Worm (Caenorhabditis elegans) whole organism, midembryonic: Measurements from ENCODE around the gene cyp-37B1.

Experiments used
- T22C8.4 ChIP-seq: fragments of 200-800 bp; sonication (Bioruptor generic); IDR thresholded peaks from 2 replicates; pipeline ENCODE4 v1.3.6; 2022; ENCODE audit warnings: missing genetic modification characterization, missing compliant biosample characterization
- cog-1 ChIP-seq: sonication (generic microtip); optimal IDR thresholded peaks from 2 replicates; lab custom pipeline; 2016; ENCODE audit warnings: missing genetic modification characterization, missing compliant biosample characterization
- flt-1 ChIP-seq: fragments of 200-800 bp; sonication (Bioruptor generic); IDR thresholded peaks from 2 replicates; pipeline ENCODE4 v1.3.6; 2022; ENCODE audit warnings: missing genetic modification characterization, missing compliant biosample characterization
- klf-2 ChIP-seq: fragments of 200-800 bp; sonication (Bioruptor generic); conservative IDR thresholded peaks from 2 replicates; pipeline ENCODE4 v1.3.6; 2022; ENCODE audit warnings: missing genetic modification reagents, missing genetic modification characterization, missing compliant biosample characterization
- med-1 ChIP-seq: sonication (generic microtip); optimal IDR thresholded peaks from 2 replicates; lab custom pipeline; 2017; ENCODE audit warnings: missing genetic modification characterization, mild to moderate bottlenecking, missing compliant biosample characterization, antibody characterized with exemption, missing genetic modification reagents; ENCODE audit not compliant: insufficient read depth
- ref-1 ChIP-seq: fragments of 200-800 bp; sonication (Bioruptor generic); conservative IDR thresholded peaks from 2 replicates; pipeline ENCODE4 v1.3.6; 2022; ENCODE audit warnings: missing genetic modification reagents, missing genetic modification characterization, missing compliant biosample characterization
- tab-1 ChIP-seq: fragments of 200-800 bp; sonication (Bioruptor generic); IDR thresholded peaks from 2 replicates; pipeline ENCODE4 v1.3.6; 2022; ENCODE audit warnings: missing genetic modification characterization, missing compliant biosample characterization
- ztf-23 ChIP-seq: fragments of 200-800 bp; sonication (Bioruptor generic); IDR thresholded peaks from 2 replicates; pipeline ENCODE4 v1.3.6; 2022; ENCODE audit warnings: missing genetic modification reagents, missing genetic modification characterization, missing compliant biosample characterization
- ztf-29 ChIP-seq: fragments of 200-800 bp; sonication (Bioruptor generic); IDR thresholded peaks from 2 replicates; pipeline ENCODE4 v1.3.6; 2022; ENCODE audit warnings: missing genetic modification reagents, missing genetic modification characterization, missing compliant biosample characterization

- TF ChIP-seq T22C8.4 (GFP tag; lab: Robert Waterston, UW) (no peak), cog-1 (tag; lab: Kevin White, UChicago) (no peak), flt-1 (no peak), klf-2 (GFP tag; lab: Robert Waterston, UW) (no peak), ztf-29 (no peak), med-1 (no peak), ref-1 (GFP tag; lab: Robert Waterston, UW) (no peak), ztf-23 (GFP tag; lab: Robert Waterston, UW) (no peak), tab-1 (no peak)
These were observed 4.2 kb downstream of the cyp-37B1 start, which contains the start of gene F28G4.2 for ce11 chrV:16282147-16282546.
